Worm (Caenorhabditis elegans) whole organism, L3 larva: ENCODE results near the gene eak-7.
A peak's percentile ranks its signal among the peaks of the same experiment; 100 is the strongest.

Source experiments
- ZK546.5 ChIP-seq: sonication (generic microtip); optimal IDR thresholded peaks from 2 replicates; lab custom pipeline; 2017; ENCODE audit warnings: missing biosample characterization, missing genetic modification characterization
- aly-2 ChIP-seq: fragments of 150-350 bp; optimal IDR thresholded peaks from 2 replicates; lab custom pipeline; 2014; ENCODE audit warnings: missing biosample characterization, missing genetic modification characterization
- ama-1 ChIP-seq: fragments of 150-350 bp; optimal IDR thresholded peaks from 2 replicates; lab custom pipeline; 2018
- ceh-28 ChIP-seq: fragments of 150-350 bp; optimal IDR thresholded peaks from 2 replicates; lab custom pipeline; 2014; ENCODE audit warnings: missing biosample characterization, missing genetic modification reagents, missing genetic modification characterization
- ceh-82 ChIP-seq: fragments of 150-350 bp; optimal IDR thresholded peaks from 2 replicates; lab custom pipeline; 2014; ENCODE audit warnings: missing biosample characterization, missing genetic modification characterization
- ceh-9 ChIP-seq: sonication (generic microtip); optimal IDR thresholded peaks from 2 replicates; lab custom pipeline; 2018; ENCODE audit warnings: missing biosample characterization, missing genetic modification characterization
- daf-12 ChIP-seq: fragments of 150-350 bp; optimal IDR thresholded peaks from 2 replicates; lab custom pipeline; 2014; ENCODE audit warnings: missing biosample characterization, missing genetic modification reagents, missing genetic modification characterization
- egl-27 ChIP-seq: sonication (generic microtip); optimal IDR thresholded peaks from 4 replicates; lab custom pipeline; 2017; ENCODE audit warnings: missing biosample characterization, missing genetic modification reagents, missing genetic modification characterization
- egl-5 ChIP-seq: fragments of 150-350 bp; optimal IDR thresholded peaks from 2 replicates; lab custom pipeline; 2017; ENCODE audit warnings: missing biosample characterization, missing genetic modification reagents, missing genetic modification characterization, inconsistent platforms
- elt-1 ChIP-seq: fragments of 150-350 bp; optimal IDR thresholded peaks from 2 replicates; lab custom pipeline; 2014; ENCODE audit warnings: missing biosample characterization, missing genetic modification characterization
- elt-2 ChIP-seq: sonication (generic microtip); optimal IDR thresholded peaks from 2 replicates; lab custom pipeline; 2016; ENCODE audit warnings: missing genetic modification reagents, mild to moderate bottlenecking, missing genetic modification characterization, missing compliant biosample characterization
- eor-1 ChIP-seq, 2 experiments: fragments of 150-350 bp; optimal IDR thresholded peaks; 2 replicates each; lab custom pipeline; 2014 to 2018; ENCODE audit warnings: missing biosample characterization in 2 of 2, missing genetic modification characterization in 2 of 2
- fkh-2 ChIP-seq: fragments of 150-350 bp; optimal IDR thresholded peaks from 2 replicates; lab custom pipeline; 2014; ENCODE audit warnings: missing biosample characterization, missing genetic modification reagents, missing genetic modification characterization
- fos-1 ChIP-seq: fragments of 150-350 bp; optimal IDR thresholded peaks from 2 replicates; lab custom pipeline; 2014; ENCODE audit warnings: missing biosample characterization, missing genetic modification characterization
- hmg-11 ChIP-seq: sonication (generic microtip); optimal IDR thresholded peaks from 2 replicates; lab custom pipeline; 2016; ENCODE audit warnings: missing genetic modification characterization, missing compliant biosample characterization
- lin-15B ChIP-seq: fragments of 150-350 bp; optimal IDR thresholded peaks from 2 replicates; lab custom pipeline; 2014; ENCODE audit warnings: missing biosample characterization, missing genetic modification characterization
- lin-39 ChIP-seq: fragments of 150-350 bp; optimal IDR thresholded peaks from 2 replicates; lab custom pipeline; 2018; ENCODE audit warnings: missing biosample characterization, missing genetic modification reagents, missing genetic modification characterization
- lsy-12 ChIP-seq: sonication (generic microtip); optimal IDR thresholded peaks from 2 replicates; lab custom pipeline; 2016; ENCODE audit warnings: mild to moderate bottlenecking, missing genetic modification characterization, missing compliant biosample characterization
- mml-1 ChIP-seq: fragments of 150-350 bp; sonication (generic microtip); optimal IDR thresholded peaks from 3 replicates; lab custom pipeline; 2014; ENCODE audit warnings: missing biosample characterization, missing genetic modification characterization
- nfya-1 ChIP-seq: sonication (generic microtip); optimal IDR thresholded peaks from 2 replicates; lab custom pipeline; 2017; ENCODE audit warnings: missing genetic modification characterization, mild to moderate bottlenecking, missing compliant biosample characterization, antibody characterized with exemption, moderate library complexity; ENCODE audit not compliant: insufficient read depth
- nhr-23 ChIP-seq: fragments of 150-350 bp; optimal IDR thresholded peaks from 2 replicates; lab custom pipeline; 2014; ENCODE audit warnings: missing biosample characterization, missing genetic modification reagents, missing genetic modification characterization
- nhr-237 ChIP-seq: fragments of 150-350 bp; optimal IDR thresholded peaks from 2 replicates; lab custom pipeline; 2014; ENCODE audit warnings: missing biosample characterization, missing genetic modification characterization
- nhr-25 ChIP-seq: sonication (generic microtip); optimal IDR thresholded peaks from 2 replicates; lab custom pipeline; 2017; ENCODE audit warnings: missing biosample characterization, missing genetic modification characterization
- nhr-43 ChIP-seq: sonication (generic microtip); optimal IDR thresholded peaks from 2 replicates; lab custom pipeline; 2016; ENCODE audit warnings: mild to moderate bottlenecking, missing genetic modification characterization, missing compliant biosample characterization; ENCODE audit not compliant: poor library complexity, severe bottlenecking
- nhr-76 ChIP-seq: fragments of 150-350 bp; sonication (generic microtip); optimal IDR thresholded peaks from 5 replicates; lab custom pipeline; 2014; ENCODE audit warnings: missing biosample characterization, missing genetic modification characterization
- nhr-77 ChIP-seq: fragments of 150-350 bp; optimal IDR thresholded peaks from 2 replicates; lab custom pipeline; 2014; ENCODE audit warnings: missing biosample characterization, missing genetic modification characterization
- pha-4 ChIP-seq: fragments of 150-350 bp; optimal IDR thresholded peaks from 2 replicates; lab custom pipeline; 2014; ENCODE audit warnings: missing biosample characterization, missing genetic modification reagents, missing genetic modification characterization
- pqm-1 ChIP-seq: fragments of 150-350 bp; optimal IDR thresholded peaks from 2 replicates; lab custom pipeline; 2017; ENCODE audit warnings: missing biosample characterization, missing genetic modification characterization, inconsistent platforms
- sea-2 ChIP-seq: fragments of 150-350 bp; sonication (generic microtip); optimal IDR thresholded peaks from 4 replicates; lab custom pipeline; 2014; ENCODE audit warnings: missing biosample characterization, missing genetic modification reagents, missing genetic modification characterization
- skn-1 ChIP-seq: fragments of 150-350 bp; optimal IDR thresholded peaks from 2 replicates; lab custom pipeline; 2014; ENCODE audit warnings: missing biosample characterization, missing genetic modification characterization
- snpc-4 ChIP-seq: fragments of 150-350 bp; optimal IDR thresholded peaks from 2 replicates; lab custom pipeline; 2014; ENCODE audit warnings: missing biosample characterization, missing genetic modification characterization
- tbx-2 ChIP-seq: sonication (generic microtip); optimal IDR thresholded peaks from 2 replicates; lab custom pipeline; 2016; ENCODE audit warnings: mild to moderate bottlenecking, missing genetic modification characterization, missing compliant biosample characterization
- zag-1 ChIP-seq: fragments of 150-350 bp; optimal IDR thresholded peaks from 2 replicates; lab custom pipeline; 2014; ENCODE audit warnings: missing biosample characterization, missing genetic modification characterization
- ztf-11 ChIP-seq: fragments of 150-350 bp; optimal IDR thresholded peaks from 2 replicates; lab custom pipeline; 2014; ENCODE audit warnings: missing biosample characterization, missing genetic modification characterization
- ztf-4 ChIP-seq: fragments of 150-350 bp; optimal IDR thresholded peaks from 2 replicates; lab custom pipeline; 2014; ENCODE audit warnings: missing biosample characterization, missing genetic modification characterization

Gene eak-7

ce11 chrIV:12571047-12571446 is 5.3 kb upstream of the eak-7 start, which contains the start of gene K08E7.4:
Gene K08E7.4, minus strand, starts transcription at chrIV:12571147.
- TF ChIP-seq skn-1 (tag; lab: Kevin White, UChicago) (no peak), ceh-9 (tag; lab: Kevin White, UChicago) (no peak)

- TF ChIP-seq pqm-1 (tag; lab: Kevin White, UChicago) (no peak), egl-5 (tag; lab: Kevin White, UChicago) (no peak), elt-2 (tag; lab: Kevin White, UChicago) (no peak), aly-2 (no peak), zag-1 (tag; lab: Kevin White, UChicago) (no peak), lin-39 (no peak), sea-2 (GFP tag; lab: Kevin White, UChicago) (no peak), eor-1 (tag; optimal IDR thresholded peaks at IDR 0.05; lab: Kevin White, UChicago) (no peak), daf-12 (no peak), ztf-4 (tag; lab: Kevin White, UChicago) (no peak), egl-27 (tag; lab: Kevin White, UChicago) (no peak), nhr-76 (tag; lab: Kevin White, UChicago) (no peak), snpc-4 (no peak), ceh-28 (no peak), ceh-82 (no peak), ama-1 (lab: Kevin White, UChicago) (no peak), nhr-23 (tag; lab: Kevin White, UChicago) (no peak), pha-4 (no peak), nhr-77 (no peak), nfya-1 (tag; lab: Kevin White, UChicago) (no peak)
- TF ChIP-seq, all 47 proteins: peak for 0
These were observed 4.8 kb upstream of the eak-7 start for ce11 chrIV:12570546-12570945.

ce11 chrIV:12567176-12567892 is 1.6 kb upstream of the eak-7 start, which contains the start of the genes hsb-1 and let-99:
Gene hsb-1, minus strand, starts transcription at chrIV:12567226.
Gene let-99, plus strand, starts transcription at chrIV:12567842.
- TF ChIP-seq mml-1, result no peak
- no peak for TF ChIP-seq pha-4
- no peak for TF ChIP-seq nhr-23 (tag; lab: Kevin White, UChicago)
- TF ChIP-seq hmg-11 (tag; lab: Kevin White, UChicago), result no peak
- TF ChIP-seq elt-2 (tag; lab: Kevin White, UChicago), result peak; percentile 12
- no peak for TF ChIP-seq zag-1 (tag; lab: Kevin White, UChicago)
- no peak for TF ChIP-seq ztf-4 (tag; lab: Kevin White, UChicago)
- TF ChIP-seq egl-5 (tag; lab: Kevin White, UChicago), result peak; percentile 8
- no peak for TF ChIP-seq lin-15B (tag; lab: Kevin White, UChicago)
- TF ChIP-seq ZK546.5 (tag; lab: Kevin White, UChicago), result no peak
- TF ChIP-seq nhr-25 (tag; lab: Kevin White, UChicago), result peak; percentile 31
- TF ChIP-seq elt-1 (tag; lab: Kevin White, UChicago), result no peak
- TF ChIP-seq, all 47 proteins: peak for 3

ce11 chrIV:12560568-12560967 is 5.2 kb downstream of the eak-7 start, which contains the start of gene snb-7:
Gene snb-7, plus strand, starts transcription at chrIV:12560868.
- TF ChIP-seq fos-1 (tag; lab: Kevin White, UChicago), result no peak
- no peak for TF ChIP-seq skn-1 (tag; lab: Kevin White, UChicago)
- TF ChIP-seq fkh-2 (tag; lab: Kevin White, UChicago), result no peak
- no peak for TF ChIP-seq lsy-12 (tag; lab: Kevin White, UChicago)
- no peak for TF ChIP-seq elt-2 (tag; lab: Kevin White, UChicago)
- no peak for TF ChIP-seq ztf-11 (tag; lab: Kevin White, UChicago)
- no peak for TF ChIP-seq snpc-4
- TF ChIP-seq tbx-2 (tag; lab: Kevin White, UChicago), result no peak
- TF ChIP-seq lin-15B (tag; lab: Kevin White, UChicago), result no peak
- no peak for TF ChIP-seq egl-5 (tag; lab: Kevin White, UChicago)

ce11 chrIV:12558925-12559450 is 6.8 kb downstream of the eak-7 start, which contains the start of the genes ZK795.2 and ZK795.3:
Gene ZK795.2, minus strand, starts transcription at chrIV:12558975.
Gene ZK795.3, plus strand, starts transcription at chrIV:12559365.
- TF ChIP-seq lsy-12 (tag; lab: Kevin White, UChicago) (no peak), lin-39 (no peak), eor-1 (tag; optimal IDR thresholded peaks at IDR 0.05; lab: Kevin White, UChicago) (peak in 1 of 2 experiments; percentile 18), ceh-28 (peak; percentile 37), snpc-4 (peak; percentile 47), nfya-1 (tag; lab: Kevin White, UChicago) (peak; percentile 71), nhr-237 (no peak), lin-15B (tag; lab: Kevin White, UChicago) (peak; percentile 39), pha-4 (peak; percentile 90), hmg-11 (tag; lab: Kevin White, UChicago) (peak; percentile 61), nhr-43 (tag; lab: Kevin White, UChicago) (peak; percentile 18), elt-2 (tag; lab: Kevin White, UChicago) (peak; percentile 6), nhr-23 (tag; lab: Kevin White, UChicago) (peak; percentile 53)
